Fruit fly (Drosophila melanogaster) Kc167 (cell line): ENCODE data around the gene al.

Experiments
- psq ChIP-seq: fragments of >200 bp; optimal IDR thresholded peaks from 2 replicates; lab custom pipeline; 2017; ENCODE audit warnings: missing external identifiers
- ttk ChIP-seq: sonication (Bioruptor generic); optimal IDR thresholded peaks from 2 replicates; lab custom pipeline; 2017; ENCODE audit warnings: missing external identifiers

DNA sequence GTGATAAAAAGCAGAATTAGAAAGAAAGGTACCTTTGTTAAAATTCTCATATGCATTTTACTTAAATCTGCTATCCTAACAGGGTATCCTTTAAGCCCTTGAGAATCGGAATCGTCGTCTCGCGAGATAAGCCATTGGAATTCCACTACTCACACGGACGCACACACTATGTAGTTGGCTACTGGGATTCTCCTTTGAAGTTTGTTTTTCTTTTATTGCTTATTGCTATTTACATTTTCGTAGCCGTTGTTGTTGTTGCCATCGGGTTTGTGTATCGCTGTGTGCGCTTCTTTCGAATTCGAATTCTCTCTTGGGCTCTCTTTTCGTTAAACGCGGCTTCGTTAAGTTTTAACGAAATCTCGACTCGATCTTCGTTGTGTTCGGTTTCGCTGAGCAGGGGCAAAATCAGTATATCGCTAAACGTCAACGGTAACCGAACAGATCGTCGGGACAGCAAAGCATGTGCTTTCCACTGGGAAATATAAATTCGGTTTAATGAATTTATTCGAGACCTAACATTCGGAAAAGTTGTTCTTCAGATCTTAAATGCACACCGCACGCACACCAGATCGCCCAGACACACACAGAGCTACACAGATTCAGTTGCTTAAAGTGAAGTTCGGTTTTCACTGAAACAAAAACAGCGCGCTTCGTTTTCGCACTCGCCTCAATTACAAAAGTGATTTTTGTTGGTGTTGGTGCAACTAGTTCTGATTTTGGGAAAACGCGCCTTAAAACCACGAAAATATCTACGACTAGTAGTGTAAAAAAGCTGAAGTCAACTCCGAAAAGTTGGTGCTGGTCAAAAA, 53.1 kb downstream of the al start, which contains the start of gene ex:
- TF ChIP-seq ttk (no peak), psq (lab: Kevin White, UChicago) (no peak)
